Fruit fly (Drosophila melanogaster) whole organism, embryonic: ENCODE results near the gene Dhc36C.

Experiments used
- BtbVII ChIP-seq: fragments of 200-800 bp; sonication (Bioruptor generic); optimal IDR thresholded peaks from 3 replicates; lab custom pipeline; 2017; ENCODE audit warnings: missing biosample characterization, mild to moderate bottlenecking, missing genetic modification characterization
- C15 ChIP-seq: fragments of 200-800 bp; sonication (Bioruptor generic); IDR thresholded peaks from 3 replicates; pipeline ENCODE4 v1.3.6; 2022; ENCODE audit warnings: missing biosample characterization, missing genetic modification characterization
- CG10147 ChIP-seq: fragments of 200-800 bp; sonication (Bioruptor generic); optimal IDR thresholded peaks from 2 replicates; lab custom pipeline; 2019; ENCODE audit warnings: missing biosample characterization, mild to moderate bottlenecking, missing genetic modification characterization, moderate library complexity
- CG10959 ChIP-seq: fragments of 200-800 bp; sonication (Bioruptor generic); IDR thresholded peaks from 2 replicates; pipeline ENCODE4 v1.3.6; 2022; ENCODE audit warnings: missing biosample characterization, missing genetic modification characterization
- CG12299 ChIP-seq: fragments of 200-800 bp; sonication (Bioruptor generic); optimal IDR thresholded peaks from 2 replicates; lab custom pipeline; 2018; ENCODE audit warnings: missing biosample characterization, mild to moderate bottlenecking, missing genetic modification characterization
- CG1233 ChIP-seq: fragments of 200-800 bp; sonication (Bioruptor generic); optimal IDR thresholded peaks from 4 replicates; lab custom pipeline; 2018; ENCODE audit warnings: missing biosample characterization, mild to moderate bottlenecking, missing genetic modification characterization
- CG14667 ChIP-seq: fragments of 200-800 bp; sonication (Bioruptor generic); IDR thresholded peaks from 2 replicates; pipeline ENCODE4 v1.3.6; 2022; ENCODE audit warnings: missing biosample characterization, missing genetic modification characterization
- CG14860 ChIP-seq: fragments of 200-800 bp; sonication (Bioruptor generic); IDR thresholded peaks from 3 replicates; pipeline ENCODE4 v1.3.6; 2022; ENCODE audit warnings: missing biosample characterization, missing genetic modification characterization; ENCODE audit not compliant: partially characterized antibody
- CG1529 ChIP-seq: fragments of 200-800 bp; sonication (Bioruptor generic); optimal IDR thresholded peaks from 3 replicates; lab custom pipeline; 2018; ENCODE audit warnings: missing biosample characterization, missing genetic modification characterization
- CG15479 ChIP-seq: fragments of 200-800 bp; sonication (Bioruptor generic); optimal IDR thresholded peaks from 3 replicates; lab custom pipeline; 2019; ENCODE audit warnings: missing biosample characterization, mild to moderate bottlenecking, missing genetic modification characterization, moderate library complexity
- CG16815 ChIP-seq: fragments of 200-800 bp; sonication (Bioruptor generic); optimal IDR thresholded peaks from 3 replicates; lab custom pipeline; 2017; ENCODE audit warnings: missing biosample characterization, mild to moderate bottlenecking, missing genetic modification characterization
- CG17612 ChIP-seq: fragments of 200-800 bp; sonication (Bioruptor generic); IDR thresholded peaks from 2 replicates; pipeline ENCODE4 v1.3.6; 2022; ENCODE audit warnings: missing biosample characterization, missing genetic modification characterization
- CG17829 ChIP-seq: fragments of 200-800 bp; optimal IDR thresholded peaks from 2 replicates; lab custom pipeline; 2019; ENCODE audit warnings: missing biosample characterization, mild to moderate bottlenecking, missing genetic modification characterization, moderate library complexity
- CG30403 ChIP-seq: fragments of 200-800 bp; sonication (Bioruptor generic); optimal IDR thresholded peaks from 3 replicates; lab custom pipeline; 2016; ENCODE audit warnings: missing biosample characterization, missing genetic modification characterization
- CG42726 ChIP-seq: fragments of 200-800 bp; sonication (Bioruptor generic); IDR thresholded peaks from 2 replicates; pipeline ENCODE4 v1.3.6; 2022; ENCODE audit warnings: missing biosample characterization, missing genetic modification characterization; ENCODE audit not compliant: partially characterized antibody
- CG43689 ChIP-seq: fragments of 200-800 bp; sonication (Bioruptor generic); IDR thresholded peaks from 2 replicates; pipeline ENCODE4 v1.3.6; 2022; ENCODE audit warnings: missing biosample characterization, missing genetic modification characterization
- CG5180 ChIP-seq: fragments of 200-800 bp; sonication (Bioruptor generic); optimal IDR thresholded peaks from 3 replicates; lab custom pipeline; 2017; ENCODE audit warnings: missing biosample characterization, missing genetic modification characterization, mild to moderate bottlenecking, moderate library complexity, missing genetic modification reagents
- CG7987 ChIP-seq: fragments of 200-800 bp; sonication (Bioruptor generic); optimal IDR thresholded peaks from 2 replicates; lab custom pipeline; 2018; ENCODE audit warnings: missing biosample characterization, mild to moderate bottlenecking, missing genetic modification characterization, moderate library complexity
- CG8089 ChIP-seq: fragments of 200-800 bp; sonication (Bioruptor generic); optimal IDR thresholded peaks from 3 replicates; lab custom pipeline; 2016; ENCODE audit warnings: missing biosample characterization, missing genetic modification characterization
- CG9817 ChIP-seq: fragments of 200-800 bp; sonication (Bioruptor generic); optimal IDR thresholded peaks from 2 replicates; lab custom pipeline; 2018; ENCODE audit warnings: missing biosample characterization, mild to moderate bottlenecking, missing genetic modification characterization, moderate library complexity
- Chrac-16 ChIP-seq: fragments of 200-800 bp; sonication (Bioruptor generic); optimal IDR thresholded peaks from 3 replicates; lab custom pipeline; 2016; ENCODE audit warnings: missing biosample characterization, missing genetic modification characterization
- CrebB ChIP-seq: fragments of 200-800 bp; sonication (Bioruptor generic); optimal IDR thresholded peaks from 3 replicates; lab custom pipeline; 2018; ENCODE audit warnings: missing biosample characterization, mild to moderate bottlenecking, missing genetic modification characterization
- Gsc ChIP-seq: fragments of 200-800 bp; sonication (Bioruptor generic); IDR thresholded peaks from 2 replicates; pipeline ENCODE4 v1.3.6; 2022; ENCODE audit warnings: missing biosample characterization, missing genetic modification characterization
- HLH54F ChIP-seq: fragments of 200-800 bp; sonication (Bioruptor generic); optimal IDR thresholded peaks from 3 replicates; lab custom pipeline; 2016; ENCODE audit warnings: missing biosample characterization, missing genetic modification characterization
- HmgZ ChIP-seq: fragments of 200-800 bp; sonication (Bioruptor generic); optimal IDR thresholded peaks from 2 replicates; lab custom pipeline; 2018; ENCODE audit warnings: missing biosample characterization, mild to moderate bottlenecking, missing genetic modification characterization
- MBD-R2 ChIP-seq: fragments of 200-800 bp; sonication (Bioruptor generic); IDR thresholded peaks from 2 replicates; pipeline ENCODE4 v1.3.6; 2022; ENCODE audit warnings: missing biosample characterization, missing genetic modification characterization
- Meics ChIP-seq: fragments of 200-800 bp; sonication (Bioruptor generic); optimal IDR thresholded peaks from 2 replicates; lab custom pipeline; 2017; ENCODE audit warnings: missing biosample characterization, mild to moderate bottlenecking, missing genetic modification characterization
- Oaz ChIP-seq: fragments of 200-800 bp; sonication (Bioruptor generic); IDR thresholded peaks from 2 replicates; pipeline ENCODE4 v1.3.6; 2022; ENCODE audit warnings: missing biosample characterization, missing genetic modification characterization
- Oli ChIP-seq: fragments of 200-800 bp; sonication (Bioruptor generic); optimal IDR thresholded peaks from 2 replicates; lab custom pipeline; 2018; ENCODE audit warnings: missing biosample characterization, mild to moderate bottlenecking, missing genetic modification characterization, moderate library complexity
- Poxn ChIP-seq: fragments of 200-800 bp; sonication (Bioruptor generic); IDR thresholded peaks from 2 replicates; pipeline ENCODE4 v1.3.6; 2022; ENCODE audit warnings: missing biosample characterization, missing genetic modification characterization
- Ravus ChIP-seq: fragments of 200-800 bp; sonication (Bioruptor generic); IDR thresholded peaks from 2 replicates; pipeline ENCODE4 v1.3.6; 2022; ENCODE audit warnings: missing biosample characterization, missing genetic modification characterization
- Rfx ChIP-seq: fragments of 200-800 bp; sonication (Bioruptor generic); IDR thresholded peaks from 2 replicates; pipeline ENCODE4 v1.3.6; 2022; ENCODE audit warnings: missing biosample characterization, missing genetic modification characterization
- Sox102F ChIP-seq: fragments of 200-800 bp; sonication (Bioruptor generic); optimal IDR thresholded peaks from 2 replicates; lab custom pipeline; 2018; ENCODE audit warnings: missing biosample characterization, mild to moderate bottlenecking, missing genetic modification characterization, moderate library complexity
- Sry-β ChIP-seq: fragments of 200-800 bp; sonication (Bioruptor generic); optimal IDR thresholded peaks from 2 replicates; lab custom pipeline; 2018; ENCODE audit warnings: missing biosample characterization, mild to moderate bottlenecking, missing genetic modification characterization, moderate library complexity
- amos ChIP-seq: fragments of 200-800 bp; sonication (Bioruptor generic); IDR thresholded peaks from 2 replicates; pipeline ENCODE4 v1.3.6; 2022; ENCODE audit warnings: missing biosample characterization, missing genetic modification characterization; ENCODE audit not compliant: partially characterized antibody
- dati ChIP-seq: fragments of 200-800 bp; sonication (Bioruptor generic); IDR thresholded peaks from 2 replicates; pipeline ENCODE4 v1.3.6; 2022; ENCODE audit warnings: missing biosample characterization, missing genetic modification characterization
- dm ChIP-seq: fragments of 200-800 bp; sonication (Bioruptor generic); optimal IDR thresholded peaks from 3 replicates; lab custom pipeline; 2016; ENCODE audit warnings: missing biosample characterization, missing genetic modification characterization
- jing ChIP-seq: fragments of 200-800 bp; sonication (Bioruptor generic); optimal IDR thresholded peaks from 2 replicates; lab custom pipeline; 2018; ENCODE audit warnings: missing biosample characterization, mild to moderate bottlenecking, missing genetic modification characterization
- kay ChIP-seq: fragments of 200-800 bp; sonication (Bioruptor generic); optimal IDR thresholded peaks from 2 replicates; lab custom pipeline; 2016; ENCODE audit warnings: missing biosample characterization, missing genetic modification characterization
- lab ChIP-seq: fragments of 200-800 bp; sonication (Bioruptor generic); optimal IDR thresholded peaks from 3 replicates; lab custom pipeline; 2017; ENCODE audit warnings: missing biosample characterization, missing genetic modification characterization, mild to moderate bottlenecking, moderate library complexity, missing genetic modification reagents
- lilli ChIP-seq: fragments of 200-800 bp; sonication (Bioruptor generic); optimal IDR thresholded peaks from 3 replicates; lab custom pipeline; 2016; ENCODE audit warnings: missing biosample characterization, missing genetic modification characterization
- odd ChIP-seq: fragments of 200-800 bp; sonication (Bioruptor generic); optimal IDR thresholded peaks from 2 replicates; lab custom pipeline; 2017; ENCODE audit warnings: missing biosample characterization, mild to moderate bottlenecking, missing genetic modification characterization
- otp ChIP-seq: fragments of 200-800 bp; sonication (Bioruptor generic); IDR thresholded peaks from 3 replicates; pipeline ENCODE4, ENCODE4 v1.3.6; 2022; ENCODE audit warnings: missing biosample characterization, missing genetic modification characterization
- pzg ChIP-seq: fragments of 200-800 bp; sonication (Bioruptor generic); optimal IDR thresholded peaks from 3 replicates; lab custom pipeline; 2018; ENCODE audit warnings: missing biosample characterization, mild to moderate bottlenecking, missing genetic modification characterization, moderate library complexity
- sd ChIP-seq: fragments of 200-800 bp; sonication (Bioruptor generic); optimal IDR thresholded peaks from 3 replicates; lab custom pipeline; 2018; ENCODE audit warnings: missing biosample characterization, mild to moderate bottlenecking, missing genetic modification characterization, moderate library complexity
- shn ChIP-seq: fragments of 200-800 bp; sonication (Bioruptor generic); optimal IDR thresholded peaks from 3 replicates; lab custom pipeline; 2016; ENCODE audit warnings: missing biosample characterization, missing genetic modification characterization
- tio ChIP-seq: fragments of 200-800 bp; sonication (Bioruptor generic); optimal IDR thresholded peaks from 2 replicates; lab custom pipeline; 2017; ENCODE audit warnings: missing biosample characterization, missing genetic modification characterization, inconsistent platforms
- tll ChIP-seq, 2 experiments: fragments of 200-800 bp in 1 of 2; fragments of >200 bp in 1 of 2; sonication (Bioruptor generic) in 1 of 2; optimal IDR thresholded peaks; 2 replicates each; lab custom pipeline; 2017 to 2019; ENCODE audit warnings: missing biosample characterization in 2 of 2, missing genetic modification characterization in 2 of 2, mild to moderate bottlenecking in 1 of 2, moderate library complexity in 1 of 2
- unc-4 ChIP-seq: fragments of 200-800 bp; sonication (Bioruptor generic); IDR thresholded peaks from 2 replicates; pipeline ENCODE4 v1.3.6; 2022; ENCODE audit warnings: missing biosample characterization, missing genetic modification characterization; ENCODE audit not compliant: partially characterized antibody
- vnd ChIP-seq: fragments of 200-800 bp; sonication (Bioruptor generic); IDR thresholded peaks from 3 replicates; pipeline ENCODE4 v1.3.6; 2022; ENCODE audit warnings: missing biosample characterization, missing genetic modification characterization; ENCODE audit not compliant: partially characterized antibody

Dhc36C gene

DNA sequence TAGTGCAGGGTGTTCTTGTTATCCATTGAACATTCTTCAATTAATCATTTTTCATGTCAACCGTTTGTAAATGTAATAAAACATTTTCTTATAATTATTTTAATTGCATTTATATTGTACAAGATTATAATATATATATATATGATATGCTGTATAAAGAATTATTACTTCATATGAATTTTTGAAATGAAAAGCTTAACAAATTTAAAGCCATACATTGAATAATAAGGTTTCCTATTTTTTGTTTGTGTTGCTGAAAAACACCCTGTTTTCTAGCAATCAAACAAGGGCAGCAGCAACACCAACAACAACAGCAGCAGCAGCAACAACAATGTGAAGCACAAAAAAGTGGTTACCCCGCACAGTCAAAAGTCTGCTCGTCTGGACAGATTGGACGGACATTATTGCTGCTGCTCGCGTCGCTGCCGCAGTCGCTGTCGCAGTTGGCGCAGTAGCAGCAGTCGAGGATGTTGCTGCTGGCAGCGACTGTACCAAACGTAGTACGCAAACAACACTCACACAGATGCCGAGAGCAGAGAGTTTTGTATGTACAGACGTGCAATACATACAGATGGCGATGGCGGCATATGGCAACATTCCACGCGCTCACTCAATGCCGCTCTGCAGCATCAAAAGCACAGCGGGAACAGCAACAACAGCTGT, 57.0 kb downstream of the Dhc36C start (continued):
- TF ChIP-seq CG1233 (GFP tag; lab: Kevin White, UChicago): no peak
- no peak for TF ChIP-seq CG17612
- TF ChIP-seq dm (GFP tag; lab: Kevin White, UChicago): no peak
- no peak for TF ChIP-seq BtbVII
- no peak for TF ChIP-seq Sry-β
- no peak for TF ChIP-seq C15 (GFP tag; lab: Robert Waterston, UW)
- TF ChIP-seq CG15479 (GFP tag; lab: Kevin White, UChicago): no peak
- peak; percentile 9 for TF ChIP-seq CG17829
- no peak for TF ChIP-seq tll (GFP tag; optimal IDR thresholded peaks at IDR 0.05; lab: Kevin White, UChicago)
- TF ChIP-seq CG30403 (GFP tag; lab: Kevin White, UChicago): peak; percentile 16
- TF ChIP-seq dati (GFP tag; lab: Robert Waterston, UW): no peak
- TF ChIP-seq CrebB: no peak
- no peak for TF ChIP-seq jing (GFP tag; lab: Kevin White, UChicago)
- no peak for TF ChIP-seq Oaz (GFP tag; lab: Robert Waterston, UW)
- TF ChIP-seq Ravus (GFP tag; lab: Robert Waterston, UW): no peak
- TF ChIP-seq Poxn: no peak
- no peak for TF ChIP-seq CG14667 (GFP tag; lab: Robert Waterston, UW)
- no peak for TF ChIP-seq kay (GFP tag; lab: Kevin White, UChicago)
- no peak for TF ChIP-seq CG8089
- no peak for TF ChIP-seq MBD-R2 (GFP tag; lab: Robert Waterston, UW)
- peak; percentile 68 for TF ChIP-seq CG10147 (GFP tag; lab: Kevin White, UChicago)
- no peak for TF ChIP-seq vnd (GFP tag; lab: Robert Waterston, UW)
- no peak for TF ChIP-seq CG43689 (GFP tag; lab: Robert Waterston, UW)
- peak; percentile 71 for TF ChIP-seq Meics
- no peak for TF ChIP-seq CG1529 (GFP tag; lab: Kevin White, UChicago)
- peak; percentile 29 for TF ChIP-seq CG9817 (tag; lab: Kevin White, UChicago)
- TF ChIP-seq CG16815: no peak
- no peak for TF ChIP-seq HLH54F (GFP tag; lab: Kevin White, UChicago)
- TF ChIP-seq Sox102F (GFP tag; lab: Kevin White, UChicago): peak; percentile 30
- TF ChIP-seq sd (tag; lab: Kevin White, UChicago): peak; percentile 42
- TF ChIP-seq unc-4 (GFP tag; lab: Robert Waterston, UW): no peak
- TF ChIP-seq pzg (GFP tag; lab: Kevin White, UChicago): no peak
- no peak for TF ChIP-seq CG7987 (GFP tag; lab: Kevin White, UChicago)
- no peak for TF ChIP-seq CG10959 (GFP tag; lab: Robert Waterston, UW)
- peak; percentile 70 for TF ChIP-seq lab (GFP tag; lab: Kevin White, UChicago)
- no peak for TF ChIP-seq tio
- TF ChIP-seq amos: no peak
- no peak for TF ChIP-seq CG14860 (GFP tag; lab: Robert Waterston, UW)
- TF ChIP-seq HmgZ: no peak
- 0 out of 2 replicates have a peak, but pooled peaks have one; percentile 23 for TF ChIP-seq Rfx (GFP tag; lab: Robert Waterston, UW)
- peak; percentile 16 for TF ChIP-seq odd
- TF ChIP-seq Oli: no peak
- TF ChIP-seq Chrac-16 (GFP tag; lab: Kevin White, UChicago): no peak
- peak; percentile 7 for TF ChIP-seq CG5180
- no peak for TF ChIP-seq Gsc (GFP tag; lab: Robert Waterston, UW)
- TF ChIP-seq CG12299 (tag; lab: Kevin White, UChicago): peak; percentile 10
- no peak for TF ChIP-seq otp (GFP tag; lab: Robert Waterston, UW)
- no peak for TF ChIP-seq CG42726 (GFP tag; lab: Robert Waterston, UW)
- TF ChIP-seq lilli (GFP tag; lab: Kevin White, UChicago): no peak
- no peak for TF ChIP-seq shn (GFP tag; lab: Kevin White, UChicago)
